Fruit fly (Drosophila melanogaster) whole organism, embryonic: ENCODE results near the gene CG15336.

Source experiments
- Aef1 ChIP-seq: fragments of 200-800 bp; sonication (Bioruptor generic); IDR thresholded peaks from 3 replicates; pipeline ENCODE4 v1.3.6; 2022; ENCODE audit warnings: missing biosample characterization, missing genetic modification characterization
- Asciz ChIP-seq: fragments of 200-800 bp; sonication (Bioruptor generic); optimal IDR thresholded peaks from 2 replicates; lab custom pipeline; 2017; ENCODE audit warnings: missing biosample characterization, mild to moderate bottlenecking, missing genetic modification characterization, missing genetic modification reagents
- BEAF-32 ChIP-seq: fragments of 200-800 bp; sonication (Bioruptor generic); optimal IDR thresholded peaks from 3 replicates; lab custom pipeline; 2017; ENCODE audit warnings: missing biosample characterization, missing genetic modification characterization, mild to moderate bottlenecking, moderate library complexity, missing genetic modification reagents
- CG10267 ChIP-seq: fragments of 200-800 bp; sonication (Bioruptor generic); optimal IDR thresholded peaks from 2 replicates; lab custom pipeline; 2018; ENCODE audit warnings: missing biosample characterization, mild to moderate bottlenecking, missing genetic modification characterization, moderate library complexity
- CG10565 ChIP-seq: fragments of 200-800 bp; sonication (Bioruptor generic); optimal IDR thresholded peaks from 3 replicates; lab custom pipeline; 2016; ENCODE audit warnings: missing biosample characterization, mild to moderate bottlenecking, missing genetic modification characterization
- CG13287 ChIP-seq: fragments of 200-800 bp; sonication (Bioruptor generic); IDR thresholded peaks from 2 replicates; pipeline ENCODE4 v1.3.6; 2022; ENCODE audit warnings: missing biosample characterization, missing genetic modification characterization; ENCODE audit not compliant: partially characterized antibody
- CG15269 ChIP-seq: fragments of 200-800 bp; sonication (Bioruptor generic); optimal IDR thresholded peaks from 2 replicates; lab custom pipeline; 2018; ENCODE audit warnings: missing biosample characterization, mild to moderate bottlenecking, missing genetic modification characterization, moderate library complexity
- CG1603 ChIP-seq: fragments of 200-800 bp; sonication (Bioruptor generic); optimal IDR thresholded peaks from 2 replicates; lab custom pipeline; 2019; ENCODE audit warnings: missing biosample characterization, mild to moderate bottlenecking, missing genetic modification characterization, moderate library complexity
- CG16863 ChIP-seq: fragments of 200-800 bp; sonication (Bioruptor generic); optimal IDR thresholded peaks from 3 replicates; lab custom pipeline; 2016; ENCODE audit warnings: missing biosample characterization, missing genetic modification characterization
- CG17385 ChIP-seq: fragments of 200-800 bp; sonication (Bioruptor generic); optimal IDR thresholded peaks from 3 replicates; lab custom pipeline; 2018; ENCODE audit warnings: missing biosample characterization, mild to moderate bottlenecking, missing genetic modification characterization
- CG30431 ChIP-seq: fragments of 200-800 bp; sonication (Bioruptor generic); optimal IDR thresholded peaks from 2 replicates; lab custom pipeline; 2017; ENCODE audit warnings: missing biosample characterization, missing genetic modification characterization
- CG32772 ChIP-seq: fragments of 200-800 bp; sonication (Bioruptor generic); IDR thresholded peaks from 2 replicates; pipeline ENCODE4 v1.3.6; 2022; ENCODE audit warnings: missing biosample characterization, missing genetic modification characterization
- CG33213 ChIP-seq: fragments of 200-800 bp; sonication (Bioruptor generic); optimal IDR thresholded peaks from 3 replicates; lab custom pipeline; 2016; ENCODE audit warnings: missing biosample characterization, missing genetic modification characterization
- CG34422 ChIP-seq: fragments of 200-800 bp; sonication (Bioruptor generic); IDR thresholded peaks from 3 replicates; pipeline ENCODE4 v1.3.6; 2022; ENCODE audit warnings: missing biosample characterization, missing genetic modification characterization
- CG5245 ChIP-seq: fragments of 200-800 bp; sonication (Bioruptor generic); optimal IDR thresholded peaks from 3 replicates; lab custom pipeline; 2016; ENCODE audit warnings: missing biosample characterization, missing genetic modification characterization
- CG6791 ChIP-seq: fragments of 200-800 bp; sonication (Bioruptor generic); IDR thresholded peaks from 3 replicates; pipeline ENCODE4 v1.3.6; 2022; ENCODE audit warnings: missing biosample characterization, missing genetic modification characterization; ENCODE audit not compliant: partially characterized antibody
- CG7987 ChIP-seq: fragments of 200-800 bp; sonication (Bioruptor generic); optimal IDR thresholded peaks from 2 replicates; lab custom pipeline; 2018; ENCODE audit warnings: missing biosample characterization, mild to moderate bottlenecking, missing genetic modification characterization, moderate library complexity
- CG8359 ChIP-seq: fragments of 200-800 bp; sonication (Bioruptor generic); optimal IDR thresholded peaks from 2 replicates; lab custom pipeline; 2017; ENCODE audit warnings: missing biosample characterization, mild to moderate bottlenecking, missing genetic modification characterization, borderline replicate concordance
- D ChIP-seq, 2 experiments: fragments of 200-800 bp in 1 of 2; fragments of >200 bp in 1 of 2; sonication (Bioruptor generic) in 1 of 2; optimal IDR thresholded peaks; 2 replicates in 1 of 2; 3 replicates in 1 of 2; lab custom pipeline; 2017; ENCODE audit warnings: mild to moderate bottlenecking in 1 of 2, missing biosample characterization in 1 of 2, missing genetic modification characterization in 1 of 2, missing genetic modification reagents in 1 of 2
- Ets65A ChIP-seq: fragments of 200-800 bp; sonication (Bioruptor generic); peaks from one replicate; lab custom pipeline; 2016; ENCODE audit warnings: missing biosample characterization, missing genetic modification characterization
- H15 ChIP-seq: fragments of 200-800 bp; sonication (Bioruptor generic); IDR thresholded peaks from 3 replicates; pipeline ENCODE4 v1.3.6; 2022; ENCODE audit warnings: missing biosample characterization, missing genetic modification characterization
- Hey ChIP-seq: fragments of 200-800 bp; sonication (Bioruptor generic); optimal IDR thresholded peaks from 3 replicates; lab custom pipeline; 2018; ENCODE audit warnings: missing biosample characterization, mild to moderate bottlenecking, missing genetic modification characterization
- Hr78 ChIP-seq, 2 experiments: fragments of 200-800 bp in 1 of 2; fragments of >200 bp in 1 of 2; sonication (Bioruptor generic) in 1 of 2; optimal IDR thresholded peaks; 2 replicates each; lab custom pipeline; 2017 to 2019; ENCODE audit warnings: missing biosample characterization in 2 of 2, missing genetic modification characterization in 2 of 2, mild to moderate bottlenecking in 1 of 2, moderate library complexity in 1 of 2
- Jarid2 ChIP-seq: fragments of 200-800 bp; sonication (Bioruptor generic); optimal IDR thresholded peaks from 3 replicates; lab custom pipeline; 2017; ENCODE audit warnings: mild to moderate bottlenecking, missing biosample characterization, missing genetic modification reagents, missing genetic modification characterization
- NFAT ChIP-seq: fragments of 200-800 bp; sonication (Bioruptor generic); IDR thresholded peaks from 2 replicates; pipeline ENCODE4 v1.3.6; 2022; ENCODE audit warnings: missing biosample characterization, missing genetic modification characterization
- Sry-β ChIP-seq: fragments of 200-800 bp; sonication (Bioruptor generic); optimal IDR thresholded peaks from 2 replicates; lab custom pipeline; 2018; ENCODE audit warnings: missing biosample characterization, mild to moderate bottlenecking, missing genetic modification characterization, moderate library complexity
- Xrp1 ChIP-seq: fragments of 200-800 bp; sonication (Bioruptor generic); IDR thresholded peaks from 2 replicates; pipeline ENCODE4 v1.3.6; 2022; ENCODE audit warnings: missing biosample characterization, missing genetic modification characterization
- bigmax ChIP-seq: fragments of 200-800 bp; sonication (Bioruptor generic); optimal IDR thresholded peaks from 2 replicates; lab custom pipeline; 2018; ENCODE audit warnings: missing biosample characterization, mild to moderate bottlenecking, missing genetic modification characterization
- bowl ChIP-seq: fragments of 200-800 bp; sonication (Bioruptor generic); IDR thresholded peaks from 2 replicates; pipeline ENCODE4 v1.3.6; 2022; ENCODE audit warnings: missing biosample characterization, missing genetic modification characterization
- btn ChIP-seq: fragments of 200-800 bp; sonication (Bioruptor generic); optimal IDR thresholded peaks from 2 replicates; lab custom pipeline; 2016; ENCODE audit warnings: missing biosample characterization, missing genetic modification characterization
- cas ChIP-seq: fragments of 200-800 bp; sonication (Bioruptor generic); IDR thresholded peaks from 2 replicates; pipeline ENCODE4 v1.3.6; 2022; ENCODE audit warnings: missing biosample characterization, missing genetic modification characterization
- croc ChIP-seq: fragments of 200-800 bp; sonication (Bioruptor generic); conservative IDR thresholded peaks from 3 replicates; pipeline ENCODE4 v1.3.6; 2022; ENCODE audit warnings: missing biosample characterization, missing genetic modification characterization
- da ChIP-seq: fragments of 200-800 bp; sonication (Bioruptor generic); optimal IDR thresholded peaks from 2 replicates; lab custom pipeline; 2016; ENCODE audit warnings: missing biosample characterization, missing genetic modification characterization
- danr ChIP-seq: fragments of 200-800 bp; sonication (Bioruptor generic); IDR thresholded peaks from 2 replicates; pipeline ENCODE4 v1.3.6; 2022; ENCODE audit warnings: missing biosample characterization, missing genetic modification characterization
- dimm ChIP-seq: fragments of 200-800 bp; sonication (Bioruptor generic); IDR thresholded peaks from 2 replicates; pipeline ENCODE4 v1.3.6; 2022; ENCODE audit warnings: missing biosample characterization, missing genetic modification characterization
- jing ChIP-seq: fragments of 200-800 bp; sonication (Bioruptor generic); optimal IDR thresholded peaks from 2 replicates; lab custom pipeline; 2018; ENCODE audit warnings: missing biosample characterization, mild to moderate bottlenecking, missing genetic modification characterization
- jumu ChIP-seq: fragments of 200-800 bp; sonication (Bioruptor generic); optimal IDR thresholded peaks from 3 replicates; lab custom pipeline; 2016; ENCODE audit warnings: missing biosample characterization, missing genetic modification characterization
- nau ChIP-seq: fragments of 200-800 bp; sonication (Bioruptor generic); optimal IDR thresholded peaks from 3 replicates; lab custom pipeline; 2017; ENCODE audit warnings: missing biosample characterization, mild to moderate bottlenecking, missing genetic modification characterization, missing genetic modification reagents
- pan ChIP-seq, 4 experiments: fragments of >200 bp in 3 of 4; fragments of 200-800 bp in 1 of 4; sonication (Bioruptor generic) in 1 of 4; optimal IDR thresholded peaks in 3 of 4; IDR thresholded peaks in 1 of 4; 2 replicates each; pipeline versions ENCODE4 v1.3.6 to Lab custom; 2017 to 2022; ENCODE audit warnings: missing biosample characterization in 2 of 4, missing genetic modification characterization in 2 of 4, mixed read lengths in 1 of 4
- pita ChIP-seq: fragments of 200-800 bp; sonication (Bioruptor generic); optimal IDR thresholded peaks from 2 replicates; lab custom pipeline; 2017; ENCODE audit warnings: missing biosample characterization, mild to moderate bottlenecking, missing genetic modification characterization
- pzg ChIP-seq: fragments of 200-800 bp; sonication (Bioruptor generic); optimal IDR thresholded peaks from 3 replicates; lab custom pipeline; 2018; ENCODE audit warnings: missing biosample characterization, mild to moderate bottlenecking, missing genetic modification characterization, moderate library complexity
- ro ChIP-seq: fragments of 200-800 bp; sonication (Bioruptor generic); IDR thresholded peaks from 2 replicates; pipeline ENCODE4 v1.3.6; 2022; ENCODE audit warnings: missing biosample characterization, missing genetic modification characterization
- sd ChIP-seq: fragments of 200-800 bp; sonication (Bioruptor generic); optimal IDR thresholded peaks from 3 replicates; lab custom pipeline; 2018; ENCODE audit warnings: missing biosample characterization, mild to moderate bottlenecking, missing genetic modification characterization, moderate library complexity
- sima ChIP-seq: fragments of 200-800 bp; sonication (Bioruptor generic); optimal IDR thresholded peaks from 2 replicates; lab custom pipeline; 2016; ENCODE audit warnings: missing biosample characterization, missing genetic modification characterization
- sisA ChIP-seq: fragments of 200-800 bp; sonication (Bioruptor generic); IDR thresholded peaks from 2 replicates; pipeline ENCODE4 v1.3.6; 2022; ENCODE audit warnings: missing biosample characterization, missing genetic modification characterization
- sob ChIP-seq: fragments of 200-800 bp; sonication (Bioruptor generic); IDR thresholded peaks from 2 replicates; pipeline ENCODE4 v1.3.6; 2022; ENCODE audit warnings: missing biosample characterization, missing genetic modification characterization
- tup ChIP-seq: fragments of 200-800 bp; sonication (Bioruptor generic); optimal IDR thresholded peaks from 2 replicates; lab custom pipeline; 2016; ENCODE audit warnings: missing biosample characterization, mild to moderate bottlenecking, missing genetic modification characterization, moderate library complexity
- tx ChIP-seq: fragments of 200-800 bp; sonication (Bioruptor generic); optimal IDR thresholded peaks from 2 replicates; lab custom pipeline; 2016; ENCODE audit warnings: missing biosample characterization, missing genetic modification characterization
- zen2 ChIP-seq: fragments of 200-800 bp; sonication (Bioruptor generic); IDR thresholded peaks from 3 replicates; pipeline ENCODE4 v1.3.6; 2022; ENCODE audit warnings: missing biosample characterization, missing genetic modification characterization; ENCODE audit not compliant: partially characterized antibody

Gene CG15336

DNA sequence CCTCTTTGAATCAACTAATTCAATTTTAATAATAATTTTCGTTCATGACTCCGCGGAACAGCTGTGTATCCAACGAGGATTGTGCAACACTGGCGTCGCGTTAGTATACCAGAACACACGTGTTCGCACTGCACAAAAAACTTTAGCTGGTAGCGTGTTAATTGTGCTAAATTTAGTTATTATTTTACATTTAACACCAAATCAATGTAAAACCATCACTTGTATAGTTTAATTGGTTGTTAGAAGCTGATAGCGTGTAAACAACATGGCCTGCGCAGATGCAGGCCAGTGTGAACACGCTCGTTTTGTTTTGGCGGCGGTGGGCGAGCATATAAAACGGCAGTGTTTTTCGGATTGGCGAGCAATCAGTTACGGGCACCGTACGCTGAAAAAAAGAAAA, 9.5 kb downstream of the CG15336 start, which contains the start of the genes Traf6 and GIIIspla2 (continued):
- peak; percentile 43 for TF ChIP-seq BEAF-32 (GFP tag; lab: Kevin White, UChicago)
- peak; percentile 73; the same call in 2 of the 3 replicates for TF ChIP-seq CG34422 (GFP tag; lab: Robert Waterston, UW)
- TF ChIP-seq jing (GFP tag; lab: Kevin White, UChicago), result peak; percentile 55
- TF ChIP-seq tx, result peak; percentile 38
- TF ChIP-seq Hey (tag; lab: Kevin White, UChicago), result peak; percentile 61
- TF ChIP-seq bigmax (GFP tag; lab: Kevin White, UChicago), result no peak
- 0 out of 2 replicates have a peak, but pooled peaks have one; percentile 9 for TF ChIP-seq cas (GFP tag; lab: Robert Waterston, UW)
- TF ChIP-seq CG5245 (GFP tag; lab: Kevin White, UChicago), result peak; percentile 49
- no peak for TF ChIP-seq danr (GFP tag; lab: Robert Waterston, UW)
- TF ChIP-seq pan (optimal IDR thresholded peaks at IDR 0.05; lab: Kevin White, UChicago), result no peak
- peak in 1 of 2 experiments; percentile 69 for TF ChIP-seq pan (GFP tag; optimal IDR thresholded peaks at IDR 0.05 in 1 of 2, IDR thresholded peaks at IDR 0.05 in 1 of 2)
- peak; percentile 65 for TF ChIP-seq CG17385 (GFP tag; lab: Kevin White, UChicago)
- TF ChIP-seq Hr78 (GFP tag; optimal IDR thresholded peaks at IDR 0.05; lab: Kevin White, UChicago), result no peak
- no peak for TF ChIP-seq Asciz
- TF ChIP-seq CG1603 (tag; lab: Kevin White, UChicago), result peak; percentile 90
- peak; percentile 68 for TF ChIP-seq CG33213
- no peak for TF ChIP-seq CG8359 (GFP tag; lab: Kevin White, UChicago)
- peak; percentile 76 for TF ChIP-seq sisA (GFP tag; lab: Robert Waterston, UW)
- TF ChIP-seq CG13287 (GFP tag; lab: Robert Waterston, UW), result peak; percentile 59
- TF ChIP-seq btn (GFP tag; lab: Kevin White, UChicago), result peak; percentile 36
- TF ChIP-seq dimm (GFP tag; lab: Robert Waterston, UW), result no peak
- peak; percentile 53; the same call in 1 of the 2 replicates for TF ChIP-seq bowl (GFP tag; lab: Robert Waterston, UW)
- peak; percentile 81 for TF ChIP-seq Xrp1 (GFP tag; lab: Robert Waterston, UW)
- TF ChIP-seq tup (GFP tag; lab: Kevin White, UChicago), result peak; percentile 40
- TF ChIP-seq Ets65A (GFP tag; lab: Kevin White, UChicago), result peak; percentile 97
- peak; percentile 34 for TF ChIP-seq da (GFP tag; lab: Kevin White, UChicago)
- peak; percentile 45; the same call in 2 of the 3 replicates for TF ChIP-seq Aef1 (GFP tag; lab: Robert Waterston, UW)
- peak; percentile 61 for TF ChIP-seq CG32772
- no peak for TF ChIP-seq zen2 (GFP tag; lab: Robert Waterston, UW)
- peak; percentile 48 for TF ChIP-seq Jarid2 (GFP tag; lab: Kevin White, UChicago)
- TF ChIP-seq sob (GFP tag; lab: Robert Waterston, UW), result peak; percentile 85
- no peak for TF ChIP-seq pita (GFP tag; lab: Kevin White, UChicago)
- TF ChIP-seq Sry-β (GFP tag; lab: Kevin White, UChicago), result no peak
- TF ChIP-seq CG10267 (tag; lab: Kevin White, UChicago), result peak; percentile 95
- TF ChIP-seq sima (GFP tag; lab: Kevin White, UChicago), result no peak
- peak; percentile 43 for TF ChIP-seq CG7987
- TF ChIP-seq CG16863 (GFP tag; lab: Kevin White, UChicago), result peak; percentile 43
- no peak for TF ChIP-seq CG6791 (GFP tag; lab: Robert Waterston, UW)
- peak; percentile 67 for TF ChIP-seq pzg (GFP tag; lab: Kevin White, UChicago)
- no peak for TF ChIP-seq nau (GFP tag; lab: Kevin White, UChicago)
- no peak for TF ChIP-seq D (optimal IDR thresholded peaks at IDR 0.05; lab: Kevin White, UChicago)
- TF ChIP-seq D (GFP tag; optimal IDR thresholded peaks at IDR 0.05; lab: Kevin White, UChicago), result peak; percentile 51
- 0 out of 2 replicates have a peak, but pooled peaks have one; percentile 30 for TF ChIP-seq ro
- TF ChIP-seq croc (GFP tag; lab: Robert Waterston, UW), result peak; percentile 46; the same call in 2 of the 3 replicates
- TF ChIP-seq CG15269, result peak; percentile 76
- peak; percentile 74 for TF ChIP-seq jumu
- peak; percentile 67 for TF ChIP-seq CG30431 (GFP tag; lab: Kevin White, UChicago)
- TF ChIP-seq H15 (GFP tag; lab: Robert Waterston, UW), result peak; percentile 75
- peak; percentile 50; the same call in 1 of the 2 replicates for TF ChIP-seq NFAT (GFP tag; lab: Robert Waterston, UW)
- TF ChIP-seq CG10565 (GFP tag; lab: Kevin White, UChicago), result no peak
- TF ChIP-seq sd (tag; lab: Kevin White, UChicago), result no peak
